Worm (Caenorhabditis elegans): ENCODE measurements around the gene C09F12.2.

- no peak for TF ChIP-seq mxl-1 (tag; optimal IDR thresholded peaks at IDR 0.05)
- no peak for TF ChIP-seq F39B2.1 (GFP tag; IDR thresholded peaks at IDR 0.05)
- TF ChIP-seq unc-62 (GFP tag; optimal IDR thresholded peaks at IDR 0.05) = no peak
- no peak for TF ChIP-seq ama-1 (optimal IDR thresholded peaks at IDR 0.05)
- no peak for TF ChIP-seq ama-1 (GFP tag; optimal IDR thresholded peaks at IDR 0.05)
- TF ChIP-seq lag-1 (GFP tag; IDR thresholded peaks at IDR 0.05) = no peak
- no peak for TF ChIP-seq egrh-3 (GFP tag; IDR thresholded peaks at IDR 0.05)
- TF ChIP-seq attf-3 (GFP tag; conservative IDR thresholded peaks at IDR 0.05) = no peak
Observed at ce11 chrX:11038221-11038620, 15.5 kb upstream of the C09F12.2 start.

Measured in whole organism, young adult.